Worm (Caenorhabditis elegans): ENCODE results near the gene ham-1.

The ham-1 gene

ce11 chrIV:12531047-12531446 is 10.9 kb upstream of the ham-1 start, which contains the start of gene F53B2.5:
TSS of gene F53B2.5 (minus strand) at chrIV:12531147.
- TF ChIP-seq ekl-4 (GFP tag; IDR thresholded peaks at IDR 0.05), result no peak

ce11 chrIV:12531464-12531863 is 10.5 kb upstream of the ham-1 start:
- TF ChIP-seq let-607 (tag; optimal IDR thresholded peaks at IDR 0.05) (no peak), B0336.3 (GFP tag; IDR thresholded peaks at IDR 0.05) (no peak), madf-10 (tag; optimal IDR thresholded peaks at IDR 0.05) (no peak), rcor-1 (GFP tag; IDR thresholded peaks at IDR 0.05) (no peak)

ce11 chrIV:12536358-12536757 is 5.6 kb upstream of the ham-1 start:
- TF ChIP-seq Y56A3A.18 (GFP tag; IDR thresholded peaks at IDR 0.05) (no peak), mxl-1 (tag; optimal IDR thresholded peaks at IDR 0.05) (no peak), hlh-12 (tag; optimal IDR thresholded peaks at IDR 0.05) (no peak), B0019.2 (GFP tag; conservative IDR thresholded peaks at IDR 0.05) (no peak), dpff-1 (tag; optimal IDR thresholded peaks at IDR 0.05) (no peak), repo-1 (tag; optimal IDR thresholded peaks at IDR 0.05) (no peak)

- TF ChIP-seq ZK185.1 (tag; optimal IDR thresholded peaks at IDR 0.05; ENCODE audit: poor library complexity, severe bottlenecking) (no peak), T07F8.4 (tag; optimal IDR thresholded peaks at IDR 0.05) (no peak), sea-2 (GFP tag; IDR thresholded peaks at IDR 0.05) (no peak), mel-28 (tag; optimal IDR thresholded peaks at IDR 0.05; ENCODE audit: borderline replicate concordance) (no peak), T26A5.8 (tag; optimal IDR thresholded peaks at IDR 0.05) (no peak), pha-4 (tag; optimal IDR thresholded peaks at IDR 0.05) (no peak), cebp-2 (GFP tag; IDR thresholded peaks at IDR 0.05) (no peak), hmg-20 (GFP tag; IDR thresholded peaks at IDR 0.05) (no peak), B0035.1 (tag; optimal IDR thresholded peaks at IDR 0.05) (no peak)
These were observed 4.3 kb upstream of the ham-1 start for ce11 chrIV:12537694-12538093.

- TF ChIP-seq ztf-28 (GFP tag; IDR thresholded peaks at IDR 0.05), result no peak
- TF ChIP-seq mcd-1 (GFP tag; IDR thresholded peaks at IDR 0.05), result no peak
- no peak for TF ChIP-seq Y53F4B.3 (GFP tag; IDR thresholded peaks at IDR 0.05)
These were observed 1.7 kb upstream of the ham-1 start for ce11 chrIV:12540242-12540641.

ce11 chrIV:12544624-12545023 is 2.6 kb downstream of the ham-1 start:
- no peak for TF ChIP-seq rcor-1 (GFP tag; IDR thresholded peaks at IDR 0.05)
- no peak for TF ChIP-seq somi-1 (GFP tag; optimal IDR thresholded peaks at IDR 0.05)
- TF ChIP-seq ztf-22 (GFP tag; optimal IDR thresholded peaks at IDR 0.05), result no peak
- TF ChIP-seq D2030.7 (GFP tag; IDR thresholded peaks at IDR 0.05), result no peak
- no peak for TF ChIP-seq Y53F4B.3 (GFP tag; IDR thresholded peaks at IDR 0.05)
- TF ChIP-seq F55B11.4 (tag; optimal IDR thresholded peaks at IDR 0.05; ENCODE audit: borderline replicate concordance, insufficient read depth), result no peak
- no peak for TF ChIP-seq lsl-1 (GFP tag; optimal IDR thresholded peaks at IDR 0.05)
- no peak for TF ChIP-seq F10E7.11 (tag; optimal IDR thresholded peaks at IDR 0.05)
- TF ChIP-seq Y53G8AR.9 (GFP tag; conservative IDR thresholded peaks at IDR 0.05), result no peak
- no peak for TF ChIP-seq hsf-1 (GFP tag; IDR thresholded peaks at IDR 0.05)
- no peak for TF ChIP-seq lin-40 (tag; optimal IDR thresholded peaks at IDR 0.05)
- TF ChIP-seq ztf-3 (GFP tag; optimal IDR thresholded peaks at IDR 0.05), result no peak
- no peak for TF ChIP-seq nfya-2 (GFP tag; IDR thresholded peaks at IDR 0.05)
- no peak for TF ChIP-seq ceh-27 (GFP tag; optimal IDR thresholded peaks at IDR 0.05)
- no peak for TF ChIP-seq chd-7 (tag; optimal IDR thresholded peaks at IDR 0.05)
- no peak for TF ChIP-seq ekl-4 (GFP tag; IDR thresholded peaks at IDR 0.05)
